Fruit fly (Drosophila melanogaster) whole organism: ENCODE measurements around the gene AspRS-m.

Experiments
- EcR ChIP-seq, 2 experiments: fragments of >200 bp; optimal IDR thresholded peaks; 2 replicates each; lab custom pipeline; 2017; ENCODE audit warnings: missing biosample characterization in 2 of 2, missing genetic modification characterization in 2 of 2, missing genetic modification reagents in 2 of 2
- usp ChIP-seq: fragments of >200 bp; optimal IDR thresholded peaks from 2 replicates; lab custom pipeline; 2017; ENCODE audit warnings: missing biosample characterization, missing genetic modification characterization, mixed read lengths

- TF ChIP-seq usp (GFP tag; lab: Kevin White, UChicago) (no peak), EcR (GFP tag; optimal IDR thresholded peaks at IDR 0.05; lab: Kevin White, UChicago) (no peak)
Observed at dm6 chr2L:16876555-16876954, 49.7 kb downstream of the AspRS-m start.
